Worm (Caenorhabditis elegans) whole organism, L1 larva: Measurements from ENCODE around the gene cah-3.

Experiments
- C04F5.9 ChIP-seq: sonication (generic microtip); optimal IDR thresholded peaks from 2 replicates; lab custom pipeline; 2016; ENCODE audit warnings: missing genetic modification characterization, missing compliant biosample characterization
- Y116A8C.19 ChIP-seq: sonication (generic microtip); optimal IDR thresholded peaks from 2 replicates; lab custom pipeline; 2016; ENCODE audit warnings: missing compliant biosample characterization, missing genetic modification characterization, borderline replicate concordance
- alr-1 ChIP-seq: fragments of 200-800 bp; sonication (Bioruptor generic); optimal IDR thresholded peaks from 2 replicates; lab custom pipeline; 2018; ENCODE audit warnings: borderline replicate concordance, mild to moderate bottlenecking, missing genetic modification characterization, missing compliant biosample characterization
- aly-2 ChIP-seq: fragments of 150-350 bp; optimal IDR thresholded peaks from 2 replicates; lab custom pipeline; 2014; ENCODE audit warnings: missing biosample characterization, missing genetic modification characterization
- ama-1 ChIP-seq: fragments of 150-350 bp; optimal IDR thresholded peaks from 2 replicates; lab custom pipeline; 2014
- blmp-1 ChIP-seq: fragments of 150-350 bp; optimal IDR thresholded peaks from 2 replicates; lab custom pipeline; 2014; ENCODE audit warnings: missing biosample characterization, missing genetic modification characterization
- ceh-63 ChIP-seq: fragments of 200-800 bp; sonication (Bioruptor generic); optimal IDR thresholded peaks from 2 replicates; lab custom pipeline; 2018; ENCODE audit warnings: mild to moderate bottlenecking, missing genetic modification characterization, missing compliant biosample characterization
- ceh-82 ChIP-seq, 3 experiments: fragments of 150-350 bp in 1 of 3; sonication (generic microtip) in 2 of 3; optimal IDR thresholded peaks; 2 replicates each; lab custom pipeline; 2014 to 2017; ENCODE audit warnings: missing biosample characterization in 3 of 3, missing genetic modification characterization in 3 of 3
- ceh-90 ChIP-seq: sonication (generic microtip); optimal IDR thresholded peaks from 2 replicates; lab custom pipeline; 2016; ENCODE audit warnings: missing genetic modification characterization, missing compliant biosample characterization
- ces-1 ChIP-seq: fragments of 150-350 bp; optimal IDR thresholded peaks from 2 replicates; lab custom pipeline; 2014; ENCODE audit warnings: missing biosample characterization, missing genetic modification reagents, missing genetic modification characterization
- dpl-1 ChIP-seq, 3 experiments: fragments of 150-350 bp in 2 of 3; sonication (generic microtip) in 1 of 3; optimal IDR thresholded peaks; 2 replicates each; lab custom pipeline; 2014 to 2017; ENCODE audit warnings: missing biosample characterization in 3 of 3, missing genetic modification characterization in 3 of 3, missing genetic modification reagents in 3 of 3
- dsc-1 ChIP-seq: sonication (generic microtip); optimal IDR thresholded peaks from 2 replicates; lab custom pipeline; 2016; ENCODE audit warnings: mild to moderate bottlenecking, missing genetic modification characterization, missing compliant biosample characterization
- efl-1 ChIP-seq, 4 experiments: fragments of 150-350 bp; optimal IDR thresholded peaks in 3 of 4; peaks in 1 of 4; 1 replicate in 1 of 4; 2 replicates in 3 of 4; lab custom pipeline; 2014; ENCODE audit warnings: missing biosample characterization in 2 of 4, missing genetic modification characterization in 2 of 4, missing genetic modification reagents in 2 of 4
- elt-2 ChIP-seq: sonication (generic microtip); optimal IDR thresholded peaks from 2 replicates; lab custom pipeline; 2016; ENCODE audit warnings: missing genetic modification characterization, mild to moderate bottlenecking, inconsistent platforms, missing compliant biosample characterization, missing genetic modification reagents
- fkh-4 ChIP-seq: sonication (generic microtip); optimal IDR thresholded peaks from 2 replicates; lab custom pipeline; 2016; ENCODE audit warnings: missing compliant biosample characterization, missing genetic modification characterization, borderline replicate concordance
- fkh-8 ChIP-seq: sonication (generic microtip); optimal IDR thresholded peaks from 2 replicates; lab custom pipeline; 2016; ENCODE audit warnings: mild to moderate bottlenecking, missing genetic modification characterization, missing compliant biosample characterization
- grh-1 ChIP-seq: fragments of 200-800 bp; sonication (Bioruptor generic); IDR thresholded peaks from 2 replicates; pipeline ENCODE4 v1.3.6; 2022; ENCODE audit warnings: missing genetic modification reagents, missing genetic modification characterization, missing compliant biosample characterization
- lin-13 ChIP-seq: fragments of 150-350 bp; optimal IDR thresholded peaks from 2 replicates; lab custom pipeline; 2014; ENCODE audit warnings: missing biosample characterization, missing genetic modification reagents, missing genetic modification characterization
- mab-9 ChIP-seq: fragments of 200-800 bp; sonication (Bioruptor generic); IDR thresholded peaks from 2 replicates; pipeline ENCODE4 v1.3.6; 2022; ENCODE audit warnings: missing genetic modification reagents, missing genetic modification characterization, missing compliant biosample characterization
- mdl-1 ChIP-seq, 2 experiments: fragments of 150-350 bp; optimal IDR thresholded peaks; 2 replicates each; lab custom pipeline; 2014 to 2017; ENCODE audit warnings: missing biosample characterization in 2 of 2, missing genetic modification characterization in 2 of 2, inconsistent platforms in 1 of 2
- mep-1 ChIP-seq: fragments of 150-350 bp; optimal IDR thresholded peaks from 2 replicates; lab custom pipeline; 2014; ENCODE audit warnings: missing biosample characterization, missing genetic modification characterization
- nhr-11 ChIP-seq: fragments of 150-350 bp; optimal IDR thresholded peaks from 2 replicates; lab custom pipeline; 2014; ENCODE audit warnings: missing biosample characterization, missing genetic modification characterization
- nhr-12 ChIP-seq: sonication (generic microtip); optimal IDR thresholded peaks from 2 replicates; lab custom pipeline; 2017; ENCODE audit warnings: missing biosample characterization, missing genetic modification characterization
- nhr-19 ChIP-seq: fragments of 200-800 bp; sonication (Bioruptor generic); conservative IDR thresholded peaks from 2 replicates; pipeline ENCODE4 v1.3.6; 2022; ENCODE audit warnings: missing genetic modification characterization, missing compliant biosample characterization
- nhr-20 ChIP-seq: sonication (generic microtip); optimal IDR thresholded peaks from 2 replicates; lab custom pipeline; 2016; ENCODE audit warnings: mild to moderate bottlenecking, missing genetic modification characterization, missing compliant biosample characterization
- nhr-47 ChIP-seq: sonication (generic microtip); optimal IDR thresholded peaks from 2 replicates; lab custom pipeline; 2016; ENCODE audit warnings: mild to moderate bottlenecking, missing genetic modification characterization, moderate library complexity, missing compliant biosample characterization
- nhr-76 ChIP-seq: sonication (generic microtip); optimal IDR thresholded peaks from 2 replicates; lab custom pipeline; 2017; ENCODE audit warnings: missing biosample characterization, missing genetic modification characterization
- nhr-77 ChIP-seq: fragments of 150-350 bp; optimal IDR thresholded peaks from 2 replicates; lab custom pipeline; 2014; ENCODE audit warnings: missing biosample characterization, missing genetic modification characterization
- nhr-84 ChIP-seq: sonication (generic microtip); optimal IDR thresholded peaks from 2 replicates; lab custom pipeline; 2017; ENCODE audit warnings: missing biosample characterization, missing genetic modification characterization
- nhr-85 ChIP-seq: sonication (generic microtip); peaks from one replicate; lab custom pipeline; 2016; ENCODE audit warnings: missing genetic modification characterization, inconsistent platforms, missing compliant biosample characterization
- nhr-90 ChIP-seq: sonication (generic microtip); optimal IDR thresholded peaks from 2 replicates; lab custom pipeline; 2016; ENCODE audit warnings: mild to moderate bottlenecking, missing genetic modification characterization, missing compliant biosample characterization; ENCODE audit not compliant: poor library complexity
- pqm-1 ChIP-seq: sonication (generic microtip); optimal IDR thresholded peaks from 3 replicates; lab custom pipeline; 2017; ENCODE audit warnings: missing biosample characterization, missing genetic modification characterization
- rnt-1 ChIP-seq: sonication (generic microtip); optimal IDR thresholded peaks from 2 replicates; lab custom pipeline; 2016; ENCODE audit warnings: mild to moderate bottlenecking, missing genetic modification characterization, moderate library complexity, missing compliant biosample characterization
- skn-1 ChIP-seq: fragments of 150-350 bp; optimal IDR thresholded peaks from 2 replicates; lab custom pipeline; 2014; ENCODE audit warnings: missing biosample characterization, missing genetic modification characterization
- snu-23 ChIP-seq: sonication (generic microtip); optimal IDR thresholded peaks from 2 replicates; lab custom pipeline; 2016; ENCODE audit warnings: missing genetic modification characterization, missing compliant biosample characterization
- sptf-1 ChIP-seq: fragments of 150-350 bp; optimal IDR thresholded peaks from 2 replicates; lab custom pipeline; 2014; ENCODE audit warnings: missing biosample characterization, missing genetic modification characterization
- tlp-1 ChIP-seq: fragments of 150-350 bp; optimal IDR thresholded peaks from 2 replicates; lab custom pipeline; 2014; ENCODE audit warnings: missing biosample characterization, missing genetic modification characterization
- unc-30 ChIP-seq: sonication (generic microtip); optimal IDR thresholded peaks from 2 replicates; lab custom pipeline; 2017; ENCODE audit warnings: missing biosample characterization, missing genetic modification characterization
- unc-62 ChIP-seq: fragments of 150-350 bp; optimal IDR thresholded peaks from 2 replicates; lab custom pipeline; 2014; ENCODE audit warnings: missing biosample characterization, missing genetic modification reagents, missing genetic modification characterization
- unc-86 ChIP-seq: sonication (generic microtip); optimal IDR thresholded peaks from 2 replicates; lab custom pipeline; 2016; ENCODE audit warnings: missing genetic modification characterization, missing compliant biosample characterization
- unc-98 ChIP-seq: fragments of 200-800 bp; sonication (Bioruptor generic); IDR thresholded peaks from 2 replicates; pipeline ENCODE4 v1.3.6; 2022; ENCODE audit warnings: missing genetic modification characterization, missing compliant biosample characterization
- vab-15 ChIP-seq: sonication (generic microtip); optimal IDR thresholded peaks from 2 replicates; lab custom pipeline; 2017; ENCODE audit warnings: missing genotype, mild to moderate bottlenecking, missing genetic modification characterization, missing compliant biosample characterization
- ztf-11 ChIP-seq, 2 experiments: sonication (generic microtip); optimal IDR thresholded peaks; 2 replicates each; lab custom pipeline; 2016 to 2017; ENCODE audit warnings: missing genetic modification characterization in 2 of 2, missing biosample characterization in 1 of 2, missing compliant biosample characterization in 1 of 2
- ztf-4 ChIP-seq: fragments of 150-350 bp; optimal IDR thresholded peaks from 2 replicates; lab custom pipeline; 2014; ENCODE audit warnings: missing biosample characterization, missing genetic modification characterization

cah-3 gene

ce11 chrX:16527815-16528214, 40.5 kb downstream of the cah-3 start:
- TF ChIP-seq nhr-85 (tag; lab: Kevin White, UChicago) (peak; percentile 7), unc-86 (no peak), ces-1 (GFP tag; lab: Kevin White, UChicago) (no peak)

- TF ChIP-seq blmp-1 (tag; lab: Kevin White, UChicago), result peak; percentile 95
- no peak for TF ChIP-seq mdl-1 (tag; optimal IDR thresholded peaks at IDR 0.05; lab: Kevin White, UChicago)
Observed at ce11 chrX:16529937-16530336, 42.7 kb downstream of the cah-3 start.

DNA sequence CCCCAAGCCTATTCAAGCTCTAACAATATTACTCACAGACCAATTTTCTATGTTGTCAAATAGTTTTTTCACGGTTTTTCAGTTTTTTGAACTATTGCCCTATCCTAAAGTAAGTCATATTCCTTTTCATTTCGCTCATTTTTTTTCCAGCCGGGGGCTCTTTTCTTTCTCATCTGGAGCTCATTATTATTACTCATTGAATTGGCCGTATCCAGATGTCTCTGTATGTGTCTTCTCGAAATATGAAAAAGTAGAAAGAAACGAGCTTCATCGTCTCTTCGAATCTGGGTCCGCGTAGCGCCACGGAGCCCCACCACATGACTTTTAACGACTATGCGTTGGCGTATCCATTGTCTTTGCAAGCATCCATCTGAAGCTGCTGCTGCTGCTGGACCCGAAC, 43.2 kb downstream of the cah-3 start:
- TF ChIP-seq dsc-1 (tag; lab: Kevin White, UChicago) (peak; percentile 98), nhr-11 (tag; lab: Kevin White, UChicago) (no peak), fkh-4 (peak; percentile 91)

DNA sequence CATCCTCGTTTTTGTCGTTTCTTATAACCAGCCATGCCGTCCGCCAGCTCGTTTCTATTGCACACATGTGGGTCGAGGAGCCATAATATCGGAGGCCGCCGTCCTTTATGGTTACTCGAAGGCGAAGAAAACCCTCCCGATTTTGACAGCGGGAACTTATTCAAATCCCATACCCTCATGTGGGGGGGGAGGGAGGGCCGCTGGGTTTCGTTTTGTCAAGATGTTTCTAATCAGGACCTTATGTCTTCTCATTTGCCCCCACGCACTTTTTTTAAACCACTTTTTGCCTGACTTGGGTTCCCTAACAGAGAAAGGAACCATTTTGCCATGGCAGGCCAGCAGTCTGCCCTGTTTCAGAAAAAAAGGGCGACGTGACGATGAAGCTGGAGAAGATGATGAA, 45.2 kb downstream of the cah-3 start:
- TF ChIP-seq dsc-1 (tag; lab: Kevin White, UChicago) (peak; percentile 81), dpl-1 (GFP tag; optimal IDR thresholded peaks at IDR 0.05; lab: Kevin White, UChicago) (no peak), nhr-77 (no peak), fkh-4 (peak; percentile 74)

ce11 chrX:16533860-16534259, 46.6 kb downstream of the cah-3 start:
- TF ChIP-seq lin-13 (GFP tag; lab: Kevin White, UChicago), result no peak
- TF ChIP-seq nhr-76 (tag; lab: Kevin White, UChicago), result no peak
- peak; percentile 87 for TF ChIP-seq blmp-1 (tag; lab: Kevin White, UChicago)
- no peak for TF ChIP-seq unc-30

- no peak for TF ChIP-seq ceh-63 (GFP tag; lab: Kevin White, UChicago)
- no peak for TF ChIP-seq tlp-1
- no peak for TF ChIP-seq aly-2 (tag; lab: Kevin White, UChicago)
- no peak for TF ChIP-seq fkh-8 (tag; lab: Kevin White, UChicago)
- TF ChIP-seq nhr-90 (tag; lab: Kevin White, UChicago), result no peak
- TF ChIP-seq dpl-1 (GFP tag; optimal IDR thresholded peaks at IDR 0.05; lab: Kevin White, UChicago), result no peak
- peak; percentile 69 for TF ChIP-seq nhr-19 (GFP tag; lab: Robert Waterston, UW)
- TF ChIP-seq ceh-82 (tag; optimal IDR thresholded peaks at IDR 0.05; lab: Kevin White, UChicago), result no peak
- TF ChIP-seq nhr-47 (tag; lab: Kevin White, UChicago), result peak; percentile 13
- TF ChIP-seq nhr-12 (tag; lab: Kevin White, UChicago), result no peak
- no peak for TF ChIP-seq ceh-90 (tag; lab: Kevin White, UChicago)
- no peak for TF ChIP-seq alr-1 (tag; lab: Kevin White, UChicago)
- no peak for TF ChIP-seq ztf-4 (tag; lab: Kevin White, UChicago)
- TF ChIP-seq unc-62, result no peak
- TF ChIP-seq blmp-1 (tag; lab: Kevin White, UChicago), result no peak
- TF ChIP-seq pqm-1 (tag; lab: Kevin White, UChicago), result no peak
- peak; percentile 77 for TF ChIP-seq rnt-1
- no peak for TF ChIP-seq elt-2 (tag; lab: Kevin White, UChicago)
- no peak for TF ChIP-seq ama-1 (lab: Kevin White, UChicago)
- TF ChIP-seq nhr-20, result peak; percentile 30
- no peak for TF ChIP-seq ztf-11 (tag; optimal IDR thresholded peaks at IDR 0.05; lab: Kevin White, UChicago)
- no peak for TF ChIP-seq mab-9
- no peak for TF ChIP-seq Y116A8C.19 (tag; lab: Kevin White, UChicago)
- TF ChIP-seq efl-1 (optimal IDR thresholded peaks at IDR 0.05; lab: Kevin White, UChicago), result peak in 1 of 2 experiments; percentile 7
- TF ChIP-seq efl-1 (GFP tag; optimal IDR thresholded peaks at IDR 0.05 in 1 of 2; lab: Kevin White, UChicago), result no peak
- no peak for TF ChIP-seq skn-1 (tag; lab: Kevin White, UChicago)
- TF ChIP-seq C04F5.9 (tag; lab: Kevin White, UChicago), result no peak
- peak; percentile 51 for TF ChIP-seq snu-23
- no peak for TF ChIP-seq sptf-1
- no peak for TF ChIP-seq unc-98 (GFP tag; lab: Robert Waterston, UW)
- TF ChIP-seq lin-13 (GFP tag; lab: Kevin White, UChicago), result no peak
- TF ChIP-seq dsc-1 (tag; lab: Kevin White, UChicago), result no peak
- no peak for TF ChIP-seq mep-1 (tag; lab: Kevin White, UChicago)
- no peak for TF ChIP-seq grh-1 (GFP tag; lab: Robert Waterston, UW)
- TF ChIP-seq vab-15 (tag; lab: Kevin White, UChicago), result no peak
- TF ChIP-seq nhr-84, result no peak
Observed at ce11 chrX:16534564-16534963, 47.3 kb downstream of the cah-3 start.
